Fruit fly (Drosophila melanogaster) S2 (cell line): Measurements from ENCODE around the gene Akh.

Experiments
- CG8478 ChIP-seq: fragments of >200 bp; optimal IDR thresholded peaks from 2 replicates; lab custom pipeline; 2018
- CTCF ChIP-seq, 2 experiments: fragments of >200 bp; optimal IDR thresholded peaks; 2 replicates each; lab custom pipeline; 2018

DNA sequence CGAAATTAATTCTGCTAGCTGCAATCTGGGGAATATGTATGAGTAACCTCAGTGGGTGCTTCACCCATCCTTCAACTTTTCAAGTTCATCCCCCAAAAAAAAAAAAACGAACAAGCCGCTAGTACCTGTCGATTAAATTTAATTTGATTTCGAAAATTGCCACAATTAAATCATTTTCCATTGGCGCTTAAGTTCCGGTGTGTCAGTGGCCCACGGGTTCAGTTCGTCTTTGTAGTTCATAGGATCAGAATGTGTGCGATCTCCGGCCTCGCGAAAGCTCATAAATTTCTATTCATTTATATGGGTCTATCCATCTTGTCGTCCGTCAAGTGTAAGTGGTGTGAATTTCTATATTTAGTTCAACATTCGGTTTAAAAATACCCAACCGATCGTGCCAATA is 797 bp downstream of the Akh start, which contains the start of gene CG32260:
- TF ChIP-seq CG8478 (lab: Kevin White, UChicago) (no peak), CTCF (optimal IDR thresholded peaks at IDR 0.05; lab: Kevin White, UChicago) (no peak)
